Worm (Caenorhabditis elegans) whole organism, L4 larva: ENCODE results near the gene ZK1248.5.

Experiments
- egl-27 ChIP-seq: sonication (generic microtip); optimal IDR thresholded peaks from 3 replicates; lab custom pipeline; 2017; ENCODE audit warnings: missing biosample characterization, missing genetic modification reagents, missing genetic modification characterization
- zag-1 ChIP-seq: fragments of 150-350 bp; optimal IDR thresholded peaks from 2 replicates; lab custom pipeline; 2014; ENCODE audit warnings: missing biosample characterization, missing genetic modification characterization

ce11 chrII:5845441-5845840, 35.1 kb downstream of the ZK1248.5 start, which contains the start of the genes ZK1248.17 and H41C03.3:
- TF ChIP-seq egl-27 (tag; lab: Kevin White, UChicago) (no peak), zag-1 (no peak)
